Fruit fly (Drosophila melanogaster) whole organism, prepupa: ENCODE results near the gene Saf6.
A peak's percentile ranks its signal among the peaks of the same experiment; 100 is the strongest.

Source experiments
- CG1621 ChIP-seq: fragments of 200-800 bp; sonication (Bioruptor generic); optimal IDR thresholded peaks from 3 replicates; lab custom pipeline; 2018; ENCODE audit warnings: missing biosample characterization, mild to moderate bottlenecking, missing genetic modification characterization
- CG3919 ChIP-seq: fragments of 200-800 bp; sonication (Bioruptor generic); optimal IDR thresholded peaks from 3 replicates; lab custom pipeline; 2016; ENCODE audit warnings: missing biosample characterization, missing genetic modification characterization
- CG6854 ChIP-seq: fragments of 200-800 bp; sonication (Bioruptor generic); optimal IDR thresholded peaks from 2 replicates; lab custom pipeline; 2017; ENCODE audit warnings: missing biosample characterization, mild to moderate bottlenecking, missing genetic modification characterization
- Hr38 ChIP-seq: sonication (Bioruptor generic); optimal IDR thresholded peaks from 2 replicates; lab custom pipeline; 2016; ENCODE audit warnings: missing biosample characterization, missing genetic modification characterization
- Lpt ChIP-seq: fragments of 200-800 bp; sonication (Bioruptor generic); optimal IDR thresholded peaks from 3 replicates; lab custom pipeline; 2016; ENCODE audit warnings: missing biosample characterization, missing genetic modification characterization
- Sox102F ChIP-seq: fragments of 200-800 bp; sonication (Bioruptor generic); optimal IDR thresholded peaks from 2 replicates; lab custom pipeline; 2016; ENCODE audit warnings: missing biosample characterization, mild to moderate bottlenecking, missing genetic modification characterization
- acj6 ChIP-seq: fragments of 200-800 bp; sonication (Bioruptor generic); optimal IDR thresholded peaks from 3 replicates; lab custom pipeline; 2016; ENCODE audit warnings: missing biosample characterization, missing genetic modification characterization
- dac ChIP-seq: fragments of 200-800 bp; sonication (Bioruptor generic); optimal IDR thresholded peaks from 2 replicates; lab custom pipeline; 2017; ENCODE audit warnings: missing biosample characterization, mild to moderate bottlenecking, missing genetic modification characterization
- eg ChIP-seq: fragments of 200-800 bp; sonication (Bioruptor generic); IDR thresholded peaks from 3 replicates; pipeline ENCODE4 v1.3.6; 2022; ENCODE audit warnings: missing biosample characterization, missing genetic modification characterization
- fd85E ChIP-seq: fragments of 200-800 bp; sonication (Bioruptor generic); optimal IDR thresholded peaks from 3 replicates; lab custom pipeline; 2016; ENCODE audit warnings: missing biosample characterization, missing genetic modification characterization
- svp ChIP-seq: fragments of 200-800 bp; sonication (Bioruptor generic); peaks from one replicate; lab custom pipeline; 2016; ENCODE audit warnings: missing biosample characterization, missing genetic modification characterization
- topi ChIP-seq: fragments of 200-800 bp; sonication (Bioruptor generic); optimal IDR thresholded peaks from 3 replicates; lab custom pipeline; 2016; ENCODE audit warnings: missing biosample characterization, missing genetic modification characterization

dm6 chr2L:827516-828362 is 12.0 kb upstream of the Saf6 start:
- TF ChIP-seq Lpt (peak; percentile 8), eg (no peak), svp (GFP tag; lab: Kevin White, UChicago) (peak; percentile 81), CG6854 (no peak), acj6 (GFP tag; lab: Kevin White, UChicago) (no peak), fd85E (GFP tag; lab: Kevin White, UChicago) (no peak), topi (GFP tag; lab: Kevin White, UChicago) (no peak), Hr38 (GFP tag; lab: Kevin White, UChicago) (no peak), CG3919 (GFP tag; lab: Kevin White, UChicago) (no peak), Sox102F (GFP tag; lab: Kevin White, UChicago) (no peak), dac (peak; percentile 32), CG1621 (tag; lab: Kevin White, UChicago) (no peak)
